Fruit fly (Drosophila melanogaster) whole organism, embryonic: ENCODE measurements around the gene CG10993.

Experiments used
- Awh ChIP-seq: fragments of 200-800 bp; sonication (Bioruptor generic); IDR thresholded peaks from 2 replicates; pipeline ENCODE4, ENCODE4 v1.3.6; 2022; ENCODE audit warnings: missing biosample characterization, missing genetic modification characterization
- CG12391 ChIP-seq: fragments of 200-800 bp; sonication (Bioruptor generic); optimal IDR thresholded peaks from 3 replicates; lab custom pipeline; 2018; ENCODE audit warnings: missing biosample characterization, mild to moderate bottlenecking, missing genetic modification characterization, moderate library complexity
- CG12659 ChIP-seq: fragments of 200-800 bp; sonication (Bioruptor generic); optimal IDR thresholded peaks from 3 replicates; lab custom pipeline; 2017; ENCODE audit warnings: mild to moderate bottlenecking, missing biosample characterization, missing genetic modification reagents, missing genetic modification characterization
- CG13624 ChIP-seq: fragments of 200-800 bp; sonication (Bioruptor generic); optimal IDR thresholded peaks from 2 replicates; lab custom pipeline; 2016; ENCODE audit warnings: missing biosample characterization, missing genetic modification characterization
- CG14441 ChIP-seq: fragments of 200-800 bp; sonication (Bioruptor generic); IDR thresholded peaks from 2 replicates; pipeline ENCODE4 v1.3.6; 2022; ENCODE audit warnings: missing biosample characterization, missing genetic modification characterization
- CG15073 ChIP-seq: fragments of 200-800 bp; sonication (Bioruptor generic); optimal IDR thresholded peaks from 2 replicates; lab custom pipeline; 2016; ENCODE audit warnings: missing biosample characterization, missing genetic modification characterization
- CG15514 ChIP-seq: fragments of 200-800 bp; sonication (Bioruptor generic); optimal IDR thresholded peaks from 3 replicates; lab custom pipeline; 2017; ENCODE audit warnings: missing biosample characterization, missing genetic modification characterization, mild to moderate bottlenecking, moderate library complexity, missing genetic modification reagents
- CG1603 ChIP-seq: fragments of 200-800 bp; sonication (Bioruptor generic); optimal IDR thresholded peaks from 2 replicates; lab custom pipeline; 2019; ENCODE audit warnings: missing biosample characterization, mild to moderate bottlenecking, missing genetic modification characterization, moderate library complexity
- CG16813 ChIP-seq: fragments of 200-800 bp; sonication (Bioruptor generic); IDR thresholded peaks from 3 replicates; pipeline ENCODE4 v1.3.6; 2022; ENCODE audit warnings: missing biosample characterization, missing genetic modification characterization; ENCODE audit not compliant: partially characterized antibody
- CG2116 ChIP-seq: fragments of 200-800 bp; sonication (Bioruptor generic); optimal IDR thresholded peaks from 3 replicates; lab custom pipeline; 2018; ENCODE audit warnings: missing biosample characterization, mild to moderate bottlenecking, missing genetic modification characterization
- CG2120 ChIP-seq: fragments of 200-800 bp; sonication (Bioruptor generic); optimal IDR thresholded peaks from 3 replicates; lab custom pipeline; 2016; ENCODE audit warnings: missing biosample characterization, missing genetic modification characterization
- CG2712 ChIP-seq: fragments of 200-800 bp; optimal IDR thresholded peaks from 3 replicates; lab custom pipeline; 2019; ENCODE audit warnings: missing biosample characterization, mild to moderate bottlenecking, missing genetic modification characterization, moderate library complexity
- CG34376 ChIP-seq: fragments of 200-800 bp; sonication (Bioruptor generic); optimal IDR thresholded peaks from 2 replicates; lab custom pipeline; 2018; ENCODE audit warnings: missing biosample characterization, mild to moderate bottlenecking, missing genetic modification characterization
- CG3847 ChIP-seq: fragments of 200-800 bp; sonication (Bioruptor generic); IDR thresholded peaks from 2 replicates; pipeline ENCODE4 v1.3.6; 2022; ENCODE audit warnings: missing biosample characterization, missing genetic modification characterization
- CG4617 ChIP-seq: fragments of 200-800 bp; sonication (Bioruptor generic); optimal IDR thresholded peaks from 3 replicates; lab custom pipeline; 2016; ENCODE audit warnings: missing biosample characterization, missing genetic modification characterization, borderline replicate concordance
- CG5180 ChIP-seq: fragments of 200-800 bp; sonication (Bioruptor generic); optimal IDR thresholded peaks from 3 replicates; lab custom pipeline; 2017; ENCODE audit warnings: missing biosample characterization, missing genetic modification characterization, mild to moderate bottlenecking, moderate library complexity, missing genetic modification reagents
- CG6765 ChIP-seq: fragments of 200-800 bp; sonication (Bioruptor generic); optimal IDR thresholded peaks from 3 replicates; lab custom pipeline; 2017; ENCODE audit warnings: missing biosample characterization, mild to moderate bottlenecking, missing genetic modification characterization
- CG8944 ChIP-seq: fragments of 200-800 bp; sonication (Bioruptor generic); optimal IDR thresholded peaks from 3 replicates; lab custom pipeline; 2016; ENCODE audit warnings: missing biosample characterization, missing genetic modification characterization
- CG9797 ChIP-seq: fragments of 200-800 bp; sonication (Bioruptor generic); optimal IDR thresholded peaks from 3 replicates; lab custom pipeline; 2018; ENCODE audit warnings: missing biosample characterization, mild to moderate bottlenecking, missing genetic modification characterization
- CHES-1-like ChIP-seq: fragments of 200-800 bp; sonication (Bioruptor generic); optimal IDR thresholded peaks from 2 replicates; lab custom pipeline; 2016; ENCODE audit warnings: missing biosample characterization, missing genetic modification characterization
- Dad ChIP-seq: fragments of 200-800 bp; sonication (Bioruptor generic); optimal IDR thresholded peaks from 3 replicates; lab custom pipeline; 2016; ENCODE audit warnings: missing biosample characterization, missing genetic modification characterization
- Dll ChIP-seq: fragments of 200-800 bp; sonication (Bioruptor generic); IDR thresholded peaks from 4 replicates; pipeline ENCODE4 v1.3.6; 2022; ENCODE audit warnings: missing biosample characterization, missing genetic modification characterization; ENCODE audit not compliant: partially characterized antibody
- Nf-YB ChIP-seq: fragments of 200-800 bp; sonication (Bioruptor generic); optimal IDR thresholded peaks from 3 replicates; lab custom pipeline; 2019; ENCODE audit warnings: missing biosample characterization, mild to moderate bottlenecking, missing genetic modification characterization, moderate library complexity
- Nf-YC ChIP-seq: fragments of 200-800 bp; optimal IDR thresholded peaks from 3 replicates; lab custom pipeline; 2019; ENCODE audit warnings: missing biosample characterization, mild to moderate bottlenecking, missing genetic modification characterization, moderate library complexity
- Opbp ChIP-seq: fragments of 200-800 bp; sonication (Bioruptor generic); IDR thresholded peaks from 3 replicates; pipeline ENCODE4 v1.3.6; 2022; ENCODE audit warnings: missing biosample characterization, missing genetic modification characterization; ENCODE audit not compliant: partially characterized antibody
- Pdp1 ChIP-seq, 2 experiments: fragments of 200-800 bp; sonication (Bioruptor generic); optimal IDR thresholded peaks; 3 replicates each; lab custom pipeline; 2016; ENCODE audit warnings: missing biosample characterization in 2 of 2, missing genetic modification characterization in 2 of 2, mild to moderate bottlenecking in 1 of 2, moderate library complexity in 1 of 2
- Rfx ChIP-seq: fragments of 200-800 bp; sonication (Bioruptor generic); IDR thresholded peaks from 2 replicates; pipeline ENCODE4 v1.3.6; 2022; ENCODE audit warnings: missing biosample characterization, missing genetic modification characterization
- Scr ChIP-seq: fragments of 200-800 bp; sonication (Bioruptor generic); IDR thresholded peaks from 2 replicates; pipeline ENCODE4 v1.3.6; 2022; ENCODE audit warnings: missing biosample characterization, missing genetic modification characterization; ENCODE audit not compliant: partially characterized antibody
- Sin3A ChIP-seq: fragments of >200 bp; optimal IDR thresholded peaks from 2 replicates; lab custom pipeline; 2018
- Sry-δ ChIP-seq: fragments of 200-800 bp; sonication (Bioruptor generic); optimal IDR thresholded peaks from 2 replicates; lab custom pipeline; 2016; ENCODE audit warnings: missing biosample characterization, missing genetic modification characterization
- Trl ChIP-seq, 3 experiments: fragments of >200 bp in 2 of 3; fragments of 200-800 bp in 1 of 3; sonication (Bioruptor generic) in 1 of 3; optimal IDR thresholded peaks; 2 replicates in 1 of 3; 3 replicates in 2 of 3; lab custom pipeline; 2016 to 2017; ENCODE audit warnings: missing biosample characterization in 1 of 3, missing genetic modification characterization in 1 of 3
- YL-1 ChIP-seq: fragments of 200-800 bp; sonication (Bioruptor generic); optimal IDR thresholded peaks from 3 replicates; lab custom pipeline; 2017; ENCODE audit warnings: missing biosample characterization, mild to moderate bottlenecking, missing genetic modification characterization
- bbx ChIP-seq: fragments of 200-800 bp; sonication (Bioruptor generic); IDR thresholded peaks from 2 replicates; pipeline ENCODE4 v1.3.6; 2022; ENCODE audit warnings: missing biosample characterization, missing genetic modification characterization; ENCODE audit not compliant: partially characterized antibody
- caup ChIP-seq: fragments of 200-800 bp; sonication (Bioruptor generic); optimal IDR thresholded peaks from 3 replicates; lab custom pipeline; 2017; ENCODE audit warnings: missing biosample characterization, mild to moderate bottlenecking, missing genetic modification characterization, moderate library complexity; ENCODE audit not compliant: severe bottlenecking
- crp ChIP-seq, 2 experiments: fragments of 200-800 bp; sonication (Bioruptor generic); optimal IDR thresholded peaks; 2 replicates in 1 of 2; 3 replicates in 1 of 2; lab custom pipeline; 2017; ENCODE audit warnings: missing biosample characterization in 2 of 2, missing genetic modification characterization in 2 of 2, mild to moderate bottlenecking in 1 of 2, moderate library complexity in 1 of 2
- dmrt99B ChIP-seq: fragments of 200-800 bp; sonication (Bioruptor generic); optimal IDR thresholded peaks from 2 replicates; lab custom pipeline; 2018; ENCODE audit warnings: missing biosample characterization, mild to moderate bottlenecking, missing genetic modification characterization, moderate library complexity
- gem ChIP-seq: fragments of 200-800 bp; sonication (Bioruptor generic); optimal IDR thresholded peaks from 2 replicates; lab custom pipeline; 2019; ENCODE audit warnings: missing biosample characterization, mild to moderate bottlenecking, missing genetic modification characterization, moderate library complexity
- gfzf ChIP-seq: fragments of 200-800 bp; sonication (Bioruptor generic); optimal IDR thresholded peaks from 2 replicates; lab custom pipeline; 2016; ENCODE audit warnings: missing biosample characterization, mild to moderate bottlenecking, missing genetic modification characterization, moderate library complexity
- inv ChIP-seq: fragments of 200-800 bp; sonication (Bioruptor generic); IDR thresholded peaks from 2 replicates; pipeline ENCODE4 v1.3.6; 2022; ENCODE audit warnings: missing biosample characterization, missing genetic modification characterization; ENCODE audit not compliant: partially characterized antibody
- luna ChIP-seq: fragments of 200-800 bp; sonication (Bioruptor generic); optimal IDR thresholded peaks from 2 replicates; lab custom pipeline; 2016; ENCODE audit warnings: missing biosample characterization, missing genetic modification characterization
- nerfin-1 ChIP-seq: fragments of 200-800 bp; sonication (Bioruptor generic); optimal IDR thresholded peaks from 3 replicates; lab custom pipeline; 2019; ENCODE audit warnings: missing biosample characterization, mild to moderate bottlenecking, missing genetic modification characterization, moderate library complexity
- org-1 ChIP-seq: fragments of 200-800 bp; sonication (Bioruptor generic); optimal IDR thresholded peaks from 2 replicates; lab custom pipeline; 2017; ENCODE audit warnings: missing biosample characterization, missing genetic modification characterization
- pho ChIP-seq: fragments of 200-800 bp; sonication (Bioruptor generic); optimal IDR thresholded peaks from 2 replicates; lab custom pipeline; 2016; ENCODE audit warnings: missing biosample characterization, missing genetic modification characterization
- pzg ChIP-seq: fragments of 200-800 bp; sonication (Bioruptor generic); optimal IDR thresholded peaks from 3 replicates; lab custom pipeline; 2018; ENCODE audit warnings: missing biosample characterization, mild to moderate bottlenecking, missing genetic modification characterization, moderate library complexity
- row ChIP-seq: fragments of 200-800 bp; sonication (Bioruptor generic); IDR thresholded peaks from 3 replicates; pipeline ENCODE4 v1.3.6; 2022; ENCODE audit warnings: missing biosample characterization, missing genetic modification characterization
- sqz ChIP-seq: fragments of 200-800 bp; sonication (Bioruptor generic); optimal IDR thresholded peaks from 3 replicates; lab custom pipeline; 2018; ENCODE audit warnings: missing biosample characterization, mild to moderate bottlenecking, missing genetic modification characterization
- zen ChIP-seq: fragments of 200-800 bp; sonication (Bioruptor generic); optimal IDR thresholded peaks from 3 replicates; lab custom pipeline; 2018; ENCODE audit warnings: missing biosample characterization, mild to moderate bottlenecking, missing genetic modification characterization, moderate library complexity

CG10993 gene

DNA sequence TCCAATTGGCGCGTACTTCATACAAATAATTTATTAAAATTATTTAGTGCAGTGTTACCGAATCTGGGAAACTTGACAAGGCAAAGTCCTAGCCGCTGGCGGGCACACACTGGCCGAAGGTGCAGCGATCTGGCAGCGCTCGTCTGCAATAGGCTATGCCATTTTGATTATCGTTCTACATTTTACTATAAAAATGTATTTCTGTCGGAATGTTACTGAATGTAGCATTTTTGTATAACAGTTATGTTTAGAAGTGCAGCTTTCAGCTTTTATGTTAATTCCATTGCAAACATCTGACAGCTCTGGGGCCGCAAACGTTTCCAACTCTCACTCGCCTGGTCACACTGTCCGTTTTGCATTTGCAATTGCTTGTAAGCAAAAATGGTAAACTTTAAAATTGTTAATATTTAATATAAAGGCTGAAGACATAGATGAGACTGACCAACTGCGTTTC is 46.3 kb downstream of the CG10993 start, which contains the start of gene Grip91 (continued):
- TF ChIP-seq Rfx (0 out of 2 replicates have a peak, but pooled peaks have one; percentile 18), zen (tag; lab: Kevin White, UChicago) (no peak), Nf-YC (tag; lab: Kevin White, UChicago) (peak; percentile 66), CG4617 (peak; percentile 57), CG13624 (GFP tag; lab: Kevin White, UChicago) (peak; percentile 22), CG9797 (GFP tag; lab: Kevin White, UChicago) (peak; percentile 87), inv (GFP tag; lab: Robert Waterston, UW) (0 out of 2 replicates have a peak, but pooled peaks have one; percentile 24), gfzf (GFP tag; lab: Kevin White, UChicago) (peak; percentile 87), Dad (no peak), Trl (optimal IDR thresholded peaks at IDR 0.05; lab: Kevin White, UChicago) (peak in 1 of 2 experiments; percentile 7), Trl (GFP tag; optimal IDR thresholded peaks at IDR 0.05; lab: Kevin White, UChicago) (no peak), YL-1 (GFP tag; lab: Kevin White, UChicago) (peak; percentile 79), CG2116 (GFP tag; lab: Kevin White, UChicago) (peak; percentile 49), Nf-YB (GFP tag; lab: Kevin White, UChicago) (peak; percentile 15), row (GFP tag; lab: Robert Waterston, UW) (peak; percentile 60), CG1603 (tag; lab: Kevin White, UChicago) (peak; percentile 65), luna (GFP tag; lab: Kevin White, UChicago) (no peak), pzg (GFP tag; lab: Kevin White, UChicago) (peak; percentile 83), CG15073 (GFP tag; lab: Kevin White, UChicago) (no peak), CG2712 (peak; percentile 12), CG8944 (no peak), crp (GFP tag; optimal IDR thresholded peaks at IDR 0.05; lab: Kevin White, UChicago) (peak in 1 of 2 experiments; percentile 56), CG5180 (GFP tag; lab: Kevin White, UChicago) (no peak), sqz (GFP tag; lab: Kevin White, UChicago) (no peak), Awh (GFP tag; lab: Robert Waterston, UW) (no peak), CG15514 (GFP tag; lab: Kevin White, UChicago) (peak; percentile 75), Dll (0 out of 4 replicates have a peak, but pooled peaks have one; percentile 38), org-1 (GFP tag; lab: Kevin White, UChicago) (no peak), Scr (GFP tag; lab: Robert Waterston, UW) (peak; percentile 48; the same call in 1 of the 2 replicates), CG14441 (GFP tag; lab: Robert Waterston, UW) (0 out of 2 replicates have a peak, but pooled peaks have one; percentile 10), Sin3A (lab: Kevin White, UChicago) (peak; percentile 93), bbx (GFP tag; lab: Robert Waterston, UW) (peak; percentile 43; the same call in 1 of the 2 replicates), CHES-1-like (GFP tag; lab: Kevin White, UChicago) (peak; percentile 11), gem (peak; percentile 10), nerfin-1 (tag; lab: Kevin White, UChicago) (peak; percentile 28), Pdp1 (GFP tag; optimal IDR thresholded peaks at IDR 0.05; lab: Kevin White, UChicago) (peak in 1 of 2 experiments; percentile 36), CG12659 (GFP tag; lab: Kevin White, UChicago) (peak; percentile 74), pho (peak; percentile 14), CG3847 (peak; percentile 78), dmrt99B (tag; lab: Kevin White, UChicago) (no peak), caup (GFP tag; lab: Kevin White, UChicago) (no peak), CG34376 (GFP tag; lab: Kevin White, UChicago) (peak; percentile 4), Opbp (GFP tag; lab: Robert Waterston, UW) (peak; percentile 46; the same call in 1 of the 3 replicates), CG2120 (GFP tag; lab: Kevin White, UChicago) (peak; percentile 8), CG6765 (peak; percentile 6), CG12391 (tag; lab: Kevin White, UChicago) (peak; percentile 5), CG16813 (GFP tag; lab: Robert Waterston, UW) (peak; percentile 45; the same call in 1 of the 3 replicates), Sry-δ (peak; percentile 39)
